Fruit fly (Drosophila melanogaster) whole organism, wandering third instar larva: ENCODE results near the gene IKKbeta.

Experiments
- CG32264 ChIP-seq: fragments of 200-800 bp; sonication (Bioruptor generic); optimal IDR thresholded peaks from 2 replicates; lab custom pipeline; 2016; ENCODE audit warnings: missing biosample characterization, missing genetic modification characterization
- CrebA ChIP-seq: fragments of 200-800 bp; sonication (Bioruptor generic); optimal IDR thresholded peaks from 2 replicates; lab custom pipeline; 2016; ENCODE audit warnings: missing biosample characterization, mild to moderate bottlenecking, missing genetic modification characterization, borderline replicate concordance
- GATAd ChIP-seq: sonication (Bioruptor generic); optimal IDR thresholded peaks from 2 replicates; lab custom pipeline; 2016; ENCODE audit warnings: missing biosample characterization, missing genetic modification characterization
- Hr83 ChIP-seq: fragments of 200-300 bp; sonication (Bioruptor generic); optimal IDR thresholded peaks from 2 replicates; lab custom pipeline; 2016; ENCODE audit warnings: missing biosample characterization, mild to moderate bottlenecking, missing genetic modification characterization, moderate library complexity; ENCODE audit not compliant: poor library complexity, severe bottlenecking
- Jra ChIP-seq: sonication (Bioruptor generic); optimal IDR thresholded peaks from 2 replicates; lab custom pipeline; 2016; ENCODE audit warnings: missing biosample characterization, missing genetic modification characterization
- Myc ChIP-seq: fragments of >200 bp; optimal IDR thresholded peaks from 2 replicates; lab custom pipeline; 2017
- Sp1 ChIP-seq: fragments of 200-800 bp; sonication (Bioruptor generic); optimal IDR thresholded peaks from 3 replicates; lab custom pipeline; 2019; ENCODE audit warnings: missing biosample characterization, mild to moderate bottlenecking, missing genetic modification characterization, moderate library complexity
- dsf ChIP-seq: sonication (Bioruptor generic); optimal IDR thresholded peaks from 2 replicates; lab custom pipeline; 2016; ENCODE audit warnings: missing biosample characterization, missing genetic modification characterization, borderline replicate concordance
- ey ChIP-seq: fragments of 200-800 bp; sonication (Bioruptor generic); optimal IDR thresholded peaks from 2 replicates; lab custom pipeline; 2016; ENCODE audit warnings: missing biosample characterization, missing genetic modification characterization
- h ChIP-seq: fragments of 200-800 bp; sonication (Bioruptor generic); optimal IDR thresholded peaks from 3 replicates; lab custom pipeline; 2016; ENCODE audit warnings: missing biosample characterization, mild to moderate bottlenecking, missing genetic modification characterization
- psq ChIP-seq: fragments of 200-800 bp; sonication (Bioruptor generic); optimal IDR thresholded peaks from 3 replicates; lab custom pipeline; 2017; ENCODE audit warnings: missing biosample characterization, mild to moderate bottlenecking, missing genetic modification characterization, moderate library complexity
- tai ChIP-seq: sonication (Bioruptor generic); optimal IDR thresholded peaks from 2 replicates; lab custom pipeline; 2016; ENCODE audit warnings: missing biosample characterization, missing genetic modification characterization
- usp ChIP-seq: fragments of >200 bp; optimal IDR thresholded peaks from 2 replicates; lab custom pipeline; 2017; ENCODE audit warnings: missing biosample characterization, missing genetic modification characterization

- no peak for TF ChIP-seq h (GFP tag; lab: Kevin White, UChicago)
- no peak for TF ChIP-seq Sp1 (GFP tag; lab: Kevin White, UChicago)
- TF ChIP-seq CG32264 (GFP tag; lab: Kevin White, UChicago), result no peak
- TF ChIP-seq CrebA (GFP tag; lab: Kevin White, UChicago), result no peak
- TF ChIP-seq GATAd, result no peak
- TF ChIP-seq ey, result no peak
- no peak for TF ChIP-seq dsf (GFP tag; lab: Kevin White, UChicago)
- no peak for TF ChIP-seq Jra
- TF ChIP-seq psq (GFP tag; lab: Kevin White, UChicago), result no peak
- TF ChIP-seq Myc (lab: Kevin White, UChicago), result no peak
- no peak for TF ChIP-seq Hr83 (GFP tag; lab: Kevin White, UChicago)
- no peak for TF ChIP-seq tai (GFP tag; lab: Kevin White, UChicago)
- TF ChIP-seq usp (GFP tag; lab: Kevin White, UChicago), result no peak
These were observed 42.2 kb downstream of the IKKbeta start for dm6 chr3R:16006806-16007556.
